Fruit fly (Drosophila melanogaster) S2 (cell line): Measurements from ENCODE around the gene Gr66a.

Source experiments
- CG8478 ChIP-seq: fragments of >200 bp; optimal IDR thresholded peaks from 2 replicates; lab custom pipeline; 2018
- CTCF ChIP-seq, 2 experiments: fragments of >200 bp; optimal IDR thresholded peaks; 2 replicates each; lab custom pipeline; 2018

Gene Gr66a

DNA sequence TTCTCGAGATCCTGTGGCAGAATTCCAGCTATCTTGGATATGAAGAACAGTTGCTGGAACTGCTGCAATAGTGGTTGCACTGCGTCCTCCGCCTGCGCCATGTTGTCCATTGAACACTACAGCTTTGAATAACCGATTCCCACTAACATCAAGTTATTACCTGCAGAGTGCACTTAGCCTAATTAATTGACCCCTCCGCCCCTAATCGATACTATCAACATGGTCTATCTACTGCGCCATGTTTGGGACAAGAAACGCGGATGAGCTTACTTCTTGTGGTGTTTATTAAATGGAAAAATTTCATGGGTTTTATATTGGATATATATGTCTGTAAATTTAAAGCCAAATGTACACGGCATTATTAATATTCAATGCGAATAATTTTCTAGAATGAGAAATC lies at the start of gene Gr66a:
Gene Gr66a (minus strand): TSS at position 101 of the 400 bp plus-strand sequence.
- TF ChIP-seq CTCF (optimal IDR thresholded peaks at IDR 0.05; lab: Kevin White, UChicago): no peak
- no peak for TF ChIP-seq CG8478 (lab: Kevin White, UChicago)

DNA sequence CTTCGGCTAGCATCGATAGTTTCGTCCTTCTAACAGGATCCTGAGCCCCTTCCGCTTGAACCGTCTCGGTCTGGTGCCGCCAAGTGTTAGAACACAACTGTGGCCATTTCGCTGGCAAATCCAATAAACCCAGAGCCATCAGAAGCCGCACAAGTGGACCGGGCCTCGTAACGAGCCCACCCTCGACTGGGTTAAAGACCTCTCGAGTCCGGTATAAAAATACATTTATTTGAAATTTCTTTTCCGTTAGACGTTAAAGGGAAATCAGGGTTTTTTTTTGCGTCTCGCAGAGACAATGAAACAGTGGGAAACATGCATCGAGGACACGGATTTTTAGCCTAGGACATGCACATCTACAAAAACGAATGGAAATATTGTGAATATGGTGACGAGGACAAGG lies 49.4 kb upstream of the Gr66a start, which contains the start of gene Culd:
Gene Culd (minus strand): TSS at position 101 of the 400 bp plus-strand sequence.
- TF ChIP-seq CTCF (optimal IDR thresholded peaks at IDR 0.05; lab: Kevin White, UChicago) (no peak), CG8478 (lab: Kevin White, UChicago) (no peak)

DNA sequence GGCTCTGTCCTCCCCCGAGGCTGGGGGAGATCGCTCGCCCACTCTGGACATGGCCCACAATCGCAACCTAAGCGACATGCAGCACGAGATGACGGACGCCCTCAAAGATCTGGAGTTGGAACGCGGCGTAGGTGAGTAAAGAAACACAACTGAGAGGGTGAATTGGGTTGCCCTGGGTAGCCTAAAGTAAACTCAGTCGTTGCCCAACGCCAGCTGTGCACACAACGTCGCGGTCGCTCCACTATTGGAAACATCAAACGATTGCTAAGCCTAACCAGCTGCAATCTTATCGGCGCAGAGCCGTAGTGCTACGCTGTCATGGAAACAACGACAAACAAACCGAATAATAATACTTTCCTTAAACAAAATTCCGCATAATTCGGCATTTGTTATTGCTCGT lies 40.6 kb upstream of the Gr66a start:
- TF ChIP-seq CTCF (optimal IDR thresholded peaks at IDR 0.05; lab: Kevin White, UChicago): no peak
- no peak for TF ChIP-seq CG8478 (lab: Kevin White, UChicago)

DNA sequence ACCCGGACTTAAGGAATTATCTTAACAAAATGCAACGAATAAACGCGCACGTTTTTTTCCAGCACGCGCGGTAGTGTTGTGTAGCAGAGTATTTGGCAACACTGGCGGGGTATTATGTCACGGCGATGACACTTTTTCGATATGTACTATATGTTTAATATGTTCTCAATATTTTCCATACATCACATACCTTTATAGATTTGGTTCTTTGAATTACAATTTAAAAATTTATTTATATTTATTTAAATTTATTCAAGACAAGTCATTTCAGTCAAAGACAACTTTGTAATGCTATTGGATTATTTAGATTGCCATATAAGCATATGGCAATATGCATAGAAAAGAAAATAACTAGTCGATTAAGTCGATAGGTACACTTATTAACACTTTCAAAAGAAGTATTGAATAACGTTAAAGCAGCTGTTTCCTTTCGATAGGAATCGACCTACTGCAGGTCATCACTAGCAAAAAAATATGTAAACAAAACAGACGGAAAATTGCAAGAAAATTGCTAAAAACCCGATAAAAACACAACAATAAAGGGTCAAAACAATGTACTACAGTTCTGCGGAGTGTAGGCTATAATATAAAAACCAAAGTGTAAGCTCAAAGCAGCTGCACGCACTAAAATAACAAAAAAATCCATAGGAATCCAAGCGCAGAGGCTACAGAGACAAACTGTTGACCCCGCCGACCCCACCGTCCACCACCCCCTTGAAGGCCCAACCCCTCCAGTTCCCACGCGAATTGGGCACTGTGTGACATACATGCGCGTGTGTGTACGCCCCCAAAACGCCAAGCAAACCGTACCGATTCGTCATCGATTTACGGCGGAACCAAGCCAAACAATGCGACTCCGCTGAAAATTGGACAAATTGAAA lies 39.6 kb upstream of the Gr66a start, which contains the start of the genes CG7182 and GAPcenA:
Gene CG7182 (minus strand): TSS at position 283 of the 881 bp plus-strand sequence.
Gene GAPcenA (plus strand): TSS at position 462 of the 881 bp plus-strand sequence.
- no peak for TF ChIP-seq CG8478 (lab: Kevin White, UChicago)
- no peak for TF ChIP-seq CTCF (optimal IDR thresholded peaks at IDR 0.05; lab: Kevin White, UChicago)

DNA sequence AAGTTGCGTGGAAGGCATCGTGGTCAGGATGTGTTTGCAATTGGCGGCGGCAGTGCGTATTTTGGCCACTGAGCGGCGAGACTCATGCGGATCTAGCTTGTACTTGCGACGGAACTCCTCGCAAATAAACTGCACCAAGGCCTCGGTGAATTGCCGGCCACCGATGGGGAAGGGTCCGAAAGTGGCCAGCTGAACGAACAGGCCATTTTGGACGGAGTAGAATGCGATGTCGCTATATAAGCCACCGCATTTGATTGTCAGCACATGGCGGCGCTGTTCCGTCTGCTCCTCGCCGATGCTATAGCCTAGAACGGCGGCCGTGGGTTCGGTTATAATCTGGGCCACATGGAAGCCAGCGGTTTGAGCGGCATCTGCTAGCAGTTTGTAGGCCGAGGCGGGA lies 38.4 kb upstream of the Gr66a start:
- TF ChIP-seq CTCF (optimal IDR thresholded peaks at IDR 0.05; lab: Kevin White, UChicago): no peak
- TF ChIP-seq CG8478 (lab: Kevin White, UChicago): no peak

DNA sequence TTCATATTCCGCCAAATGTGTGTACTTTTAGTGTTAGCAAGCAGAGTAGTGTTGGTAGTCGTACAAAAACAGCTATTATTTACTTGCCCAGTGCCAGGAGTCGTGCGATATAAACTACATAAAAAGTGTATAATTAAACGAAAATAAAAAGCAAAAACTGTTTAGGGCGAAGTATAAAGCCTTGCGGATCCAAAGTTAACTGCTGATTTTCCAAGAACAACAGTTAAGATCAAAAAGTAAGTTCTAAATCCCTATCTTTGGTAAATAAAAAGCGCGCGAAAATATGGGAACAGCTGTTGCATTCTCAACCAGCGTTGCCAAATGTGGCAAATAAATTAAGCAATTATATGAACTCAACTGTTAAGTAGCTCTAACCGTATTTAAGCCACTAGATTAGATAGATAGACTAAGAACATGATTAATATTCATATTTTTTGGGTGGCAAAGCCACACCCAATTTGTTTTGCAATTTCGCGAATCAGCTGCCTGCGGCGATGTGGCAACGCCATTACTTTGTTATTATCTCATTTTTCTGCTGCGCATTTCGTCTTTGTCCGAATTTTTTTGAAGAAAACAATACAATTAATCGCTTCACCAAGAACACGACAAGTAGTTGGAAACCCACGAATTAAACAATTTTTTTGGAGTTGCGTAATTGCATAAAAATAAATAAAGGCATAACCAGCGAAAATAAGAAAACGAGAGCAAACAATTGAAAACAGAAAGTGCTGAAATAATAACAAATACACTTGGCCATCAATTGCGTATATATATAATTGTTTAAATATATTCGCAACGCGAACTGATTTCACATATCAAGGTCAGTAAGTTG lies 33.7 kb upstream of the Gr66a start, which contains the start of the genes Prim1 and CG7083:
Gene Prim1 (plus strand): TSS at position 51 of the 832 bp plus-strand sequence.
Gene CG7083 (plus strand): TSS at position 522 of the 832 bp plus-strand sequence.
- TF ChIP-seq CTCF (optimal IDR thresholded peaks at IDR 0.05; lab: Kevin White, UChicago) (no peak), CG8478 (lab: Kevin White, UChicago) (no peak)

DNA sequence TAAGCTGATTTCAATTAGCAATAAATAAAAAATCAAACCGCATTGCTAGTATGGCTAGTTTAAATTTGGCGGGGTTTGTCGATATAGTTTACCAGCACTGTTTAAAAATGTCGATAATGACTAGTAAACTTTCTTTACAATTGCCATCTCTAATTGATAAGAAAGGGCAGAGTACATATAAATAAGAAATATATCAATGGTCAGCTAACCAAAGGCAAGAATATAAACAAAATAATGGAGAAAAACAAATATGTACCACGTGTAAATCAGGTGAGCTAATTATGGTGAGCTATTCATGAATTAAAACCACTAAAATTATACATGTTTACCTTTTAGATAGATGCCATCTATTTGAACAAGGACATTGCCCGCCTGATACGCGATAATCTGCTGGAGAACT lies 32.1 kb upstream of the Gr66a start, which contains the start of gene Pex2:
Gene Pex2 (plus strand): TSS at position 131 of the 400 bp plus-strand sequence.
- no peak for TF ChIP-seq CG8478 (lab: Kevin White, UChicago)
- no peak for TF ChIP-seq CTCF (optimal IDR thresholded peaks at IDR 0.05; lab: Kevin White, UChicago)

DNA sequence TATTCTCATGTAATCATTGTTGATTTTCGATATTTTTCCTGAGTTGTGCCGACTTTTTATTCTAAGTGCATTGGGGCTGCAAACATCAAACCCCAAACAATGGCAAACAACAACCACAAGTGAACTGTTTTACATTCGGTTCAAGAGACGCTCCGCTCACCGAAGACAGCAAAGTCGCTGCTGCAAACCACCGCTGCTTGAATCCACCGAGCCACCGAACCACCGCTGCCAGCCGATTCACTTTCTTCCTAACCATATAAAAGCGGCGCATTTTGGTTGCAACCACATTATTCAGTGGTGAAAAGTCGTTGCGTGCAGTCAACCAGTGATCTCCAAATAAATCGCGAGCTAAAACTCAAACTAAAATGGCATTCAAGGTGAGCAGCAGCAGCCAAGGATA lies 29.6 kb upstream of the Gr66a start, which contains the start of gene Cpr66Cb:
Gene Cpr66Cb (plus strand): TSS at position 301 of the 400 bp plus-strand sequence.
- TF ChIP-seq CG8478 (lab: Kevin White, UChicago) (no peak), CTCF (optimal IDR thresholded peaks at IDR 0.05; lab: Kevin White, UChicago) (no peak)

DNA sequence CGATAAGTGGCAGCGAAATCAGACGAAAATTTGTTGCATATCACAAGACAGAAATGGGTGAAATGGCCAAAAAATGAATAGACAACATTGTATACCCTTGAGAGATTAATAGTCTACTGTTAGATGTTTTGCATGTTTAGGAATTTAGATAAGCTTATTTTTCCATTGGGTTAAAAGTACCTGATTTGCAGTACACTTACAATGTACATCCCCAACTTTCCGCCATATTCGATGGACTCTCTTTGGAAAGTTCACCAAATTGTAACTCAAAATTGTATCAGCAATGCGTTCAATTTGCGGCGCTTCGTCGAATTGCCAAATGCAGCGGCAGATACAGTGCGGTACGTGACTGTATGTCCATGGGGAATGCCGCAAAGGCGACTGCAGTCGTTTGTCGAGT lies 27.6 kb upstream of the Gr66a start:
- TF ChIP-seq CTCF (optimal IDR thresholded peaks at IDR 0.05; lab: Kevin White, UChicago) (no peak), CG8478 (lab: Kevin White, UChicago) (no peak)

DNA sequence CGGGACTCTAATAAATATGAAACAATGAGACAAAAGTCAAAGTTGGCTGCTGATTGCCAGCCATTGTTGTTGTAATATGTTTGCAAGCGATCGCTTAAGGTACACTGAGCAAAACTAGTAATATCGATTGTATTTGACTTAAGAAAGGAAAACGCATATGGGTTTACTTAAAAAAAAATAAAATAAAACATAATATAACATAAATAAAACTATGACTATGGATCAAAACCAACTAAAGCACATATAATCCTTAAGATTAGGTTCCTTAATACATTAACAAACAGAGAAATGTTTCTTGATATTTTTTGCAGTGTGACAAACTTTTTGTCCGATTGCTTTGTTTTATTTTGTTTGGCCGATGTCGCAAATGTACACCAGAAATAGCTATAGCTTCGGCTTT lies 26.8 kb upstream of the Gr66a start:
- no peak for TF ChIP-seq CG8478 (lab: Kevin White, UChicago)
- TF ChIP-seq CTCF (optimal IDR thresholded peaks at IDR 0.05; lab: Kevin White, UChicago): no peak

DNA sequence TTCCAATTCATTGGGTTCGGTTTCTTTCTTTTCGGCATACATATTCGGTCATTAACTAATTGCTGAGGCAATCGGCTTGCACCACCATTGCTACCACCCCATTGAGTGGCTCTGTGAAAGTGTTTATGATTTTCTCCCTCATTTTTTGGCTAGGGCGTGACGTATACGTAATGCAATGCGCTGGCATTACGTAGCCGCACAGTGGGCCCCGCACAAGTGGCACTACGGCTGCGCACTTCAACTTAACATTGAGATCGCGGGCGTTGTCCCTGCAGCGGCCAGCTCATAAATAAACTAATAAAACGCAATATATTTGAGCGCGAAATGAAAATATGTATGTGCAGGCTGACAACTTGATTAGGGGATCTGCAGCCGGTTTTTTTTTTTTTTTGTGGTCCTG lies 24.6 kb upstream of the Gr66a start:
- TF ChIP-seq CTCF (optimal IDR thresholded peaks at IDR 0.05; lab: Kevin White, UChicago) (no peak), CG8478 (lab: Kevin White, UChicago) (no peak)

DNA sequence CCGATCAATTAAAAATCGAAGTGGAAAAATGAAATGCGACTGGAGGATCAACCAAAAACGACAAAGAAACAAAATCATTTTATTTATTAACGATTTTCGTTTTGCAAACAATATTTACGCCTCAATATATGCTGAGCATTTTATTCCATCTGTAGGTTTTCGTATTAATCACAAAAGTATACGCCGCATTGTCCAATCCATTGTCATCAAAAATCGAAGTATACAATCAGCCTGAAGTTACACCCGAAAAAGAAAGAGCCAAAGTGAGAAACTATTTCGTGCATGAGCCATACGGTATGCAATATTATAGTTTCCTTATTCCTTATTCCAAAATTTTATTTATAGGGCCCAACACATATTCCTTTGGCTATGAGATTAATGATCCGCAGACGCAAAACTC lies 22.2 kb upstream of the Gr66a start:
- TF ChIP-seq CG8478 (lab: Kevin White, UChicago): no peak
- no peak for TF ChIP-seq CTCF (optimal IDR thresholded peaks at IDR 0.05; lab: Kevin White, UChicago)

DNA sequence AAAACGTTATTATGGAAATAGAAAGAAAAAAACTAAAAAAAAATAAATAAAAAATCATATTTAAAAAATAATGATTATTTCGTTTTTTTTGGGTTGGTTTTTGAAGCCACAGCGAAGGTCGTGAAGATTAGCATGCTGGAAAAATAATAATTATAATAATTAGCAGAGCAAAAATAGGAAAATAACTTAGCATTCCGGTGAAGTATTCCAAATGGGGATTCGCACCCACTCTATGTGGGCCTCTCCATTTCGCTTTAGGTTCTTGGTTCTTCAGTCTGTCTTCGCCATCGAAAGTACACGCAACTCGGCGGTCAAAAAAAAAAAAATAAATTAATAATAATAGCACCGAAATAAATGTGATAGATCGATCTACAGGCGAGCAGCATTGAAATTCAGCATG lies 21.5 kb upstream of the Gr66a start, which contains the start of gene CG34462:
Gene CG34462 (plus strand): TSS at position 301 of the 400 bp plus-strand sequence.
- TF ChIP-seq CG8478 (lab: Kevin White, UChicago) (no peak), CTCF (optimal IDR thresholded peaks at IDR 0.05; lab: Kevin White, UChicago) (no peak)

DNA sequence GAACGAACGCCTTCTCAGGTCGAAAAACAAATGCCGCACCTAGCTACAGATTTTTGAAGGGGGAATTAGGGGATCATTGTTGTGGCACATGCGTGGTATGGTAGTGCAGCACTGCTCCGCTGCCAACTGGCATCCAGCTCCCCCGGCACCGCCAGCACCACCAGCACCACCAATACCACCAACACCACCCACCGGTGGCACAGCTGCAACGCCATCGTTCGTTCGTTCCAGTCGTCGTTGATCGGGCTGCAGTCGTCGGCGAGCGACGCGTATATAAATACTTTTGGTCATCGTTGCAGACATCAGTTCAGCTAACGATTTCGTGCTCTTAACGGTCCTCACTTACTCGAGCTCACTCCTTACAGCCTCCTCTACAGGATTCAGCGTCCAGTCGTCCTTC lies 18.8 kb upstream of the Gr66a start, which contains the start of gene CG34461:
Gene CG34461 (plus strand): TSS at position 301 of the 400 bp plus-strand sequence.
- no peak for TF ChIP-seq CTCF (optimal IDR thresholded peaks at IDR 0.05; lab: Kevin White, UChicago)
- no peak for TF ChIP-seq CG8478 (lab: Kevin White, UChicago)
